Fruit fly (Drosophila melanogaster) ovary, adult (tissue): ENCODE results near the gene sing.
A peak's percentile ranks its signal among the peaks of the same experiment; 100 is the strongest.

Source experiments
- CG17801 ChIP-seq: fragments of 200-800 bp; optimal IDR thresholded peaks from 2 replicates; lab custom pipeline; 2019; ENCODE audit warnings: missing biosample characterization, mild to moderate bottlenecking, missing genetic modification characterization, moderate library complexity; ENCODE audit not compliant: partially characterized antibody

sing gene

DNA sequence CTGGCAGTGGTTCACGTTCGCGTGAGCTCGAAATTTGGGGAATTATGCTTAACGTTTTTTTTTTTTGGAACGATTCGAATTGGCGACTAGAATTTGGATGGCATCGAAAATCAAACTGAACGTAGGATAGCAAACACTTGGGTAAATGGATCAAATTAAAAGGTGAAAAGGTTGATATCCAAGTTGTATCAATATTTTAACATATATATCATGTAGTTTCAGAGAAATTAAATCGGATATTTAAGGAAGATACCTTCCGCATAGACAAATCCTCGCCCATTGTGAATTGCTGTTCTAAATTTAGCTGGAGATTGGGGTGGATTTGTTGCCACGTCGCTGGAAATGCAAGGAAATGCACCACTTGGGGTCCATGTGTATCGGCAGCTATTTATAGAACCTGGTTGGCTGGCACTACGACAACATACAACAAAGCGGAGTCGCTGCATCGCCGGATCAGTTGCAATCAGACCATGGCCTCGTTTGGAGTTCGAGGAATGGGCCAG is at the start of gene sing, which contains the start of gene CG13010:
TSS of gene sing (plus strand) at position 453 of the 503 bp plus-strand sequence.
TSS of gene CG13010 (minus strand) at position 101 of the 503 bp plus-strand sequence.
- no peak for TF ChIP-seq CG17801 (GFP tag; lab: Kevin White, UChicago)

DNA sequence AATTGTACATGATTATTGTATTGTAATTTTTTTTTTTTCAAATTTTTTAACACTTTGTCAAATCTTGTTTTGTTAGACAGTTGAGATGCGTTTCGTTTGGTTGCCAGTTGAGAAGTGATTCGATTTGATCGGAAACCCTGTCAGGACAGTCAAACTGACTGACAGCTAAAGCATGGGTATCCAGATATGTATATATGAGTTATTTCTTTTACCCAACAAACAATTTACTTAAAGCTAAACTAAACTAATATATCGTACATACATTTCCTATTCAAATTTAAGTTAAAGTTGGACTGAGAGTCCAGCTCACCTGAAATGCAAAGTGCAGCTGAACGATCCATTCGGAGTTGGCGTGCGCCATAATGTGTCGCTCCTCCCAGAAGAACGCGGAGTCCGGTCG is 47.0 kb upstream of the sing start, which contains the start of gene CG9777:
TSS of gene CG9777 (minus strand) at position 101 of the 400 bp plus-strand sequence.
- no peak for TF ChIP-seq CG17801 (GFP tag; lab: Kevin White, UChicago)

DNA sequence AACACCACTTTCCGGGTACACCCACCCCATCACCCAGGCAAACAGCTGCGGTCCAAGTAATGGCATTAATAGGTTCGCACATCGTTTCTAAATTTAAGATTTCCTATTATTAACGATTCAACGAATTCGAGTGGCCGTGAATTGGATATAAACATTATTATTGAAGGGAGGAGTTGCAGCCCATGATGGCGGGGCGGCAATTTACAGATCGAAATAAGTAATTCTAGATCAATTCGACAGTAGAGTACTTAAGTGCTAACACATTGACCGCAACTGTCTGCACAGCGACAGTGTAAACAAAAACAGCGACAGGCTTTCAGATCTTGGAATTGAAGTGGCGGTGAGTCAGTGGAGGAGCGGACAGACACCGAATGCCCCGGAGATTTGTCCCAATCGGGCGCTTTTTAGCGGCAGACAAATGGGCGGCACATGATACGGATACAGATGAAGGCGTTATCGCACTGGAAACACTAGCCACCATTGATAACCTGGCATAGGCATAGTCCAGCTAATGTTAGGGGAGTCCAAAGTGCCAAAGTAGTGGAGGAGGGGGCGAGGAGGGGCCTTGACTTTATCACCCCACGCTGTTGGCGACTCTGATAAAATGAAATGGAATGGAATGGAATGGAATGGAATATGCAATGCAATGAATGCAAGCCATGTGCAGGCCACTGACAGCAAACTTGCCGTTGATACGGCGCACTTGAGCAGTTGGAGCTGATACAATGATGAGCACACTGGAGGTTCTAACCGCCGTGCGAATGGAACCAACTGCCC is 45.7 kb upstream of the sing start:
- no peak for TF ChIP-seq CG17801 (GFP tag; lab: Kevin White, UChicago)

DNA sequence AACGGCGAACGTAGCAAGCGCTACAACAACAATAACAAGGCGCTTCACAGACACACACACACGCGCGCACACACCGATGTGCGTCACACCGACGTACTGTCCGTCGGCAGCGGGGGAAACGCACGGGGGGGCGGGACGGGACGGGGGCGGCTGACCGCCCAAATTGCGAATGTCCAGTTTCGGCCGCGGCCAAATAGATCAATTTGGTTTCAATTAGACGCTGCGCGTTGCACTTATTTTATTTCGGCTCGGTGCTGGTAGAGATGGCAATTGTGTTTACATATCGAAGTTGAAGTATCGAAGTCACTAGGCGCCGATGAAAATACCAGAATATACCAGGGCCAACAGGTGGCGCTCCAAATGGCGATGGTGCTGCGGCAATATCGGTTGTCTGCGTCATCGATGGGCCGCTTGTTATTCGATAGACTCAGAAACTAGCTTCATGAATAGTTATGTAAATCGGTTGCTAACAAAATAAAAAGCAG is 41.9 kb upstream of the sing start, which contains the start of gene Rok:
TSS of gene Rok (minus strand) at position 309 of the 485 bp plus-strand sequence.
- no peak for TF ChIP-seq CG17801 (GFP tag; lab: Kevin White, UChicago)

DNA sequence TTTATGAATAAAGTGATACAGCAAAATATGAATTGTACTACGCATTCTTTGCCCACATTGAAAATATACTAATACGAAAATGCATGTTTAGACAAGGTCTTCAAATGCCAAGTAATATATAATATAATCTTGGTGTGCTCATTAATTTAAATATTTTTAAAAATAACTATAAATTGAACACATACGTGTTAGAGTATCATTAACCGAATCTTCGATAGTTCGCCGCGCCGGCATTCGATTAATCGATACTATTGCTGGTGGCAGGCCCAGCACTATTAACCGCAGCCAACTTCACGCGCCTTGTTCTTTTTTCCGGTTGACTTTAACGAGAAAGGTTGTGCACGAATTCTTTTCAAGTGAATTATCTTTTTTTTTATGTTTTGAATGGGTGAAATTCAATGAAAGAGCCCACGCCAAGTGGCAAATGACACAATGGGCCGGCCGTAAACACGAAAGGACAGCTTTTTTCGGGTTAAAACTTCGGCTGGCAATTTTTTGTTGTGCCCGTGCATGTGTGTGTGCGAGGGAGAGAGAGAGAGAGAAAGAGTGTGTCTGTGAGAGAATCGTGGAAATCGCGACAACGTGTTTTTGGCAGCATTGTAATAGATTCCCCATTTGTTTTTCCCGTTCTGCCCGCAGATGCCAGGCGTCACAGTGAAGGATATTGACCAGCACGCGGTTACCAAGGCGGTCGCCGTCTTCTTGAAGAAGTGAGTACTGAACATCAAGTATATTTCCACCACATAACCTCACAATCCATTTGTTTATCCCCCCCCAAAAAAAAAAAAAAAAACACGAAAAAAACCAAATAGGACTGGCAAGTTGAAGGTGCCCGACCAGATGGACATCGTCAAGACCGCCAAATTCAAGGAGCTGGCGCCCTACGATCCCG is 41.3 kb upstream of the sing start, which contains the start of gene RpS19a:
TSS of gene RpS19a (plus strand) at position 301 of the 892 bp plus-strand sequence.
- TF ChIP-seq CG17801 (GFP tag; lab: Kevin White, UChicago) = peak; percentile 89

DNA sequence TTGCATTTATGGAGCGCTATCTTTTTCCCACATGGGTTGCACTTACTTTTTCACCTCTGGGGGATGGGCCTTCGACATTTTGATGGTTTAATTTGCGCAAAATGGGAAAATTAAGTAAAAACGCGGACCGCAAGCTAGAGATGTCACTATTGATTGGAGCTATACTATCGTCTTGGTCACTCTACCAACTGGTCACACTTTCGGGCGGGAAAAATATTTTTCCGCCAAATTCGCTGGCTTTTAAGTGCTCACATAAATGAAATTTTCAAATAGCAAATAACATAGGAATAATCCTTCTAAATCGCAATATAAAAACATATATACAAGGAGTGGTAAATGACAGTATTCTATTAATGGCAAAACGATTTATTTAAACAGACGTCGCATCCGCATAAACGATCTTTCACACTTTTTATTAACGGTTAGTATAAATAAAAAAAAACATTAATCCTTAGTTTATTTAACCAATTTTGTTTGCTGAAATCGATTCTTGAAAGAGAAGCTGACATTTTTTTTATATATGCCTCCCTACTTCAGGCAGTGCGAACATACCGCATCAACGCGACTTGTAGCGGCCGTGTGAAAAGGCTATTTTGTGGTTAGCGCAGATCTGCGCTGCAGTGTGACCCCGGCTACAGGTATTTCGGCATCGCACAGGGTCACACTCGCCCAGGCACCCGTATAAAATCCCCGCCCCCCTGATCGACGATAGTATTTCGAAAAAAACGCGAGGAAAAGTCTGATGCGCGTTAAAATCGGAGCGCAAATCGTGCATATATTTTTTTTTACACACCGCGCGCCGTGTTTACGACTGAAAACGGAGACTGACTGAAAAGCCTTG is 38.6 kb upstream of the sing start, which contains the start of the genes SNRPG and mthl1:
TSS of gene SNRPG (minus strand) at position 160 of the 841 bp plus-strand sequence.
TSS of gene mthl1 (plus strand) at position 709 of the 841 bp plus-strand sequence.
- TF ChIP-seq CG17801 (GFP tag; lab: Kevin White, UChicago) = no peak

DNA sequence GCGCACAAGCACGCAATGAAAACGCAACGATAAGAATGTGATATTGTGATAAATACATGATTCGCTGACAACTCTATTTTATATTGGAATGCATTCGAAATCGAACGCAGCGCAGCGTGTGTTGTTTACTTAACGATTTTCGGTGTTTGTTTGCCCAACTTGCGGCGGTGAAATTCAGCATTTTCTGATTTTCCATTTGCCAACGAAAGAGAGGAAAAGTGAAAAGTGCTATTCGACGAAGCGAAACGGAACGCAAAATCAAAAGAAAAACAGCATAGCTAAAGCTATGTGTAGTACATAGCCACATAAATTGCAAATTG is 38.0 kb upstream of the sing start:
- TF ChIP-seq CG17801 (GFP tag; lab: Kevin White, UChicago) = no peak

DNA sequence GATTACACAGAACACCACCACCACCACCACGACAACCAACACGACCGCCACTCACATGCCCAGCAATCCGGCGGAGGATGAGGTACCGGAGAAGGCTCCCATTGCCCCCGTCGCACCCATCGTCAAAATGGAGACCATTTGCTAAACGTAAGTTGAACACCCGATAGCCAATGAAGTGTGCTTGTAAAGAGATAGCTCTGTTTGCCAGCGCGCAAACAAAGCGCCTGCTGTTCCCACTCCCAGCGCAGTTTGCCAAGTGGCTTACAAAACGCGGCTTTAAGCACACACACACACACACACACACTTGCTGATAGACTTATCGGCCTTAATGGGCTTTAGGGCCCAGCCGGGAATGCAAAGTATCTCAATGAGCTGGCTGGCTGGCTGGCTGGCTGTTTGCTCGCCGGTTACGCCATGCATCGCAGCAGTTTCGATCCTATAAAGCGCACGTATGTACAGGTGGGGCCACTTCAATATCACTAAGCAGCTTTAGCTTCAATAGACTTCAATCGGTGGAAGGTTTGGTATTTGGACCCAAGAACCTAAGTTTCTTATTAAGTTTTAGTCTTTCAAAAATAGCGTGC is 35.6 kb upstream of the sing start:
- TF ChIP-seq CG17801 (GFP tag; lab: Kevin White, UChicago) = no peak

DNA sequence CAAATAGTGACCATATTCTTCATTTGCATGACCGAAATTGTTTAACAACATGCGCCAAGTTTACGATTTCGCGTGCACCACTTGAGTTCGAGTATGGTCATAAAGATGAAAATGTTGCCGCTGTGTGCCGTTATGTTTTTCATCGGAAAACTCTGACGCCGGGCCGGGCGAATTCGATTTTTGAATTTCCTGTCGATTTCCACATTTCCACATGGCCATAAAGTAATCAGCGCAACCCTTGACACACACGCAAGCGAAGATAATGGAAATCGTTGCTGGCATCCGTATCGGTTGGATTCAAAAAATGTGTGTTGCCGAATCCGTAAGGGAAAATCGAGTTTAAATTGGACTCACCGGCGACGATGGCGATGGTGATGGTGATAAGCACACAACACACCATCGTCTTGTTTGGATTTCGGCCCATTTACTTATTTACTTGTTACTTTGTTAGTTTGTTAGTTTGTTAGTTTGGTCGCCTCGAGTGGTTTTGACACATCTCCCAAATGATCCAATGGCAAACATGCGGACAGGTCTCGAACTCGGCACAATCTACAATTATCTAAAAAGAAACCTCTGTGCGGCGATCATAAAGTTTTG is 34.5 kb upstream of the sing start:
- no peak for TF ChIP-seq CG17801 (GFP tag; lab: Kevin White, UChicago)

DNA sequence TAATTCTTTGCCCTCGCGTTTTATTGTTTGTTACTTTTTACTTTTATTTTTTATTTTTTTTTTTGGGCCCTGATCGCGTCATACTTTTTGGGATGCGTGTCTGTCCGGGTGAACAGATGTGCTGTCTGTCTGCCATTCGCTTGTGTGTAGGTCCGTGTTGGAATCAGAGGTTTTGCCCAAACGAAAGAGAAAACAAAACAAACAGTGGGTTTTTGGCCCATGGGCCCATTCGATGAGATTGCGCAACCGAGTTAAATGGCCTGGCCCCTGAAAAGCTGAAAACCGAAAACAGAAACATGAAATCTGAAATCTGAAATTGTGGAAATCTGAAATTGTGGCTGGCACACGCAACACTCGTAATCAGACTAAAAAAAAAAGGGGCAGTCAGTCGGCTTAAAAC is 33.6 kb upstream of the sing start:
- no peak for TF ChIP-seq CG17801 (GFP tag; lab: Kevin White, UChicago)

DNA sequence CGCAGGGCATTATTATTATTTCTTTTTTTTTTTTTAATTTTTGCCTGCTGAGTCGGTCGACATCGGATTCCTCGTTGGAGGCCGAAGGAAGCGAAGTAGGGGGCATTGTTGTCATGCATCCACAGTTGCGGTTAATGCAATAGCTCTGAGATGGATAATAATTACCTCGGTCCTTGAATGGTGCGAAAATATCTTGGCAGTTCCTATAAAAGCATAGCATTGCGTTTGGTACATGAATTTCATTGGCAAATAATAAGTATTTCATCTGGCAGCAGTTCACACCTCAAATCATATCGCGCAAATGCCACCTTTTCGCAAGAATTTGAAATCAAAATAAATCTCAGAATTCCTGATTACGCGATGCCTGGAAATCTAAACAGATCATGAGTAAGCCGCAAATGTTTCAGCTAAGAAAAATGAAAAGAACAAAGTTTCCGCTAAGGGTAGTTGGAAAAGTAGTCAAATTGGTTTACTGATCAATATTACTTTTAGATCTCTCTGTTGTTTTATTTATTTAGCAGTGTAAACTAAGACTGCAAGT is 31.9 kb upstream of the sing start:
- no peak for TF ChIP-seq CG17801 (GFP tag; lab: Kevin White, UChicago)

DNA sequence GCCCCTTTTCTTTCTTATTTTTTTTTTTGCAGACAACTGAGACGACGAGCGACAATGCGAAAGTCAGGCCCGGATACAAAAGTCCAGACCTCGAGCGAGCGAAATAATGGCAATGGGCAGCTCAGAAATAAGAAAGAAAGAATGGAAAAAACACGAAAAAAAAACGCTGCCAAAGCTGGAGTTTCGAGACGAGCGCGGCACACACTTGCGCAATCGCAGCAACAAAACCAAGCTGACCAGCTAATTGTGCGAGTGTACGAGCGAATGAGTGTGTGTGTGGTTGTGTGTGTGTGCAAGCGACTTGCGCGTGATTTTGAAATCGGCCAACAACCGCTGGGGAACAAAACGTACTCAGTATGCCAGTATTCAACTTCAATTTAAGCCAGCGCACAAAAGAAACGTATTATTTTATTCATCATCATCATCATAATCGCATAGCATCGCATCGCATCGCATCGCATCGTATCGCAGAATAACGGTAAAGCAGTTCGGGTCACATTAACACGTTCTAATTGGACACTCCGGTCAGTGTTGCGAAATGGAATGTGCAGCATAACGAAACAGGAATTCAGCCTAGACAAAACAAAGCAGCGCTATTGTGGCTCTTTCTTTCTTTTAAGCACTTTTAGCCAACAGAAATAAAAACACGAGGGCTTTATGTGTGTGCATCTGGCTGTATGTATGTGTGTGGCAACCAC is 31.2 kb upstream of the sing start:
- no peak for TF ChIP-seq CG17801 (GFP tag; lab: Kevin White, UChicago)
